Fruit fly (Drosophila melanogaster): ENCODE data around the gene CG42249.

CG42249 gene

dm6 chrX:11146598-11147176 lies 50.6 kb downstream of the CG42249 start (continued):
- TF ChIP-seq CG17186 (GFP tag; optimal IDR thresholded peaks at IDR 0.05) (no peak), CG13894 (tag; optimal IDR thresholded peaks at IDR 0.05) (no peak), Ptx1 (GFP tag; IDR thresholded peaks at IDR 0.05) (0 out of 2 replicates have a peak, but pooled peaks have one; percentile 11), ci (GFP tag; IDR thresholded peaks at IDR 0.05) (peak; percentile 68; the same call in 2 of the 3 replicates), CG14860 (GFP tag; IDR thresholded peaks at IDR 0.05; ENCODE audit: partially characterized antibody) (no peak), CG31224 (GFP tag; IDR thresholded peaks at IDR 0.05) (no peak), maf-S (GFP tag; optimal IDR thresholded peaks at IDR 0.05) (no peak), Hr51 (GFP tag; optimal IDR thresholded peaks at IDR 0.05) (no peak), CG32767 (GFP tag; IDR thresholded peaks at IDR 0.05) (no peak), nau (GFP tag; optimal IDR thresholded peaks at IDR 0.05) (no peak), dmrt11E (tag; optimal IDR thresholded peaks at IDR 0.05) (peak; percentile 34), sima (GFP tag; optimal IDR thresholded peaks at IDR 0.05) (no peak), ranshi (GFP tag; IDR thresholded peaks at IDR 0.05) (no peak), Side (GFP tag; optimal IDR thresholded peaks at IDR 0.05) (peak; percentile 17), CG8765 (GFP tag; IDR thresholded peaks at IDR 0.05) (peak; percentile 51), CG7372 (GFP tag; IDR thresholded peaks at IDR 0.05) (no peak), nom (GFP tag; optimal IDR thresholded peaks at IDR 0.05) (peak; percentile 30), CG18476 (GFP tag; optimal IDR thresholded peaks at IDR 0.05) (no peak), Sox102F (GFP tag; optimal IDR thresholded peaks at IDR 0.05) (no peak), grau (tag; optimal IDR thresholded peaks at IDR 0.05) (no peak), CG12659 (GFP tag; optimal IDR thresholded peaks at IDR 0.05) (peak; percentile 1), CG1602 (GFP tag; optimal IDR thresholded peaks at IDR 0.05) (no peak), sr (GFP tag; IDR thresholded peaks at IDR 0.05) (no peak), CG11093 (GFP tag; IDR thresholded peaks at IDR 0.05) (no peak), CG12299 (tag; optimal IDR thresholded peaks at IDR 0.05) (no peak), Bgb (GFP tag; IDR thresholded peaks at IDR 0.05; ENCODE audit: partially characterized antibody) (no peak), CG10462 (GFP tag; optimal IDR thresholded peaks at IDR 0.05) (no peak), Taf1 (GFP tag; IDR thresholded peaks at IDR 0.05) (no peak), CG17829 (tag; optimal IDR thresholded peaks at IDR 0.05) (peak; percentile 29), Mes4 (GFP tag; optimal IDR thresholded peaks at IDR 0.05) (no peak), CG15011 (GFP tag; optimal IDR thresholded peaks at IDR 0.05) (no peak), CG4730 (GFP tag; IDR thresholded peaks at IDR 0.05) (0 out of 2 replicates have a peak, but pooled peaks have one; percentile 5), CG7556 (GFP tag; optimal IDR thresholded peaks at IDR 0.05) (no peak), bcd (GFP tag; optimal IDR thresholded peaks at IDR 0.05) (no peak), CG8478 (optimal IDR thresholded peaks at IDR 0.05) (no peak), CG16815 (GFP tag; optimal IDR thresholded peaks at IDR 0.05) (no peak), usp (GFP tag; optimal IDR thresholded peaks at IDR 0.05) (no peak), wdn (GFP tag; IDR thresholded peaks at IDR 0.05) (no peak), CG3281 (GFP tag; optimal IDR thresholded peaks at IDR 0.05) (no peak), CkIIα-i1 (GFP tag; IDR thresholded peaks at IDR 0.05) (no peak), Hey (tag; optimal IDR thresholded peaks at IDR 0.05) (no peak), CG17361 (GFP tag; IDR thresholded peaks at IDR 0.05) (0 out of 3 replicates have a peak, but pooled peaks have one; percentile 10), Myb (GFP tag; optimal IDR thresholded peaks at IDR 0.05) (no peak), Rfx (GFP tag; IDR thresholded peaks at IDR 0.05) (0 out of 2 replicates have a peak, but pooled peaks have one; percentile 26), Gsc (GFP tag; IDR thresholded peaks at IDR 0.05) (no peak), Nf-YB (GFP tag; optimal IDR thresholded peaks at IDR 0.05) (no peak), peb (GFP tag; IDR thresholded peaks at IDR 0.05) (no peak), CG2712 (tag; optimal IDR thresholded peaks at IDR 0.05) (peak; percentile 37), CG16863 (GFP tag; optimal IDR thresholded peaks at IDR 0.05) (no peak), D (optimal IDR thresholded peaks at IDR 0.05) (no peak), D (GFP tag; optimal IDR thresholded peaks at IDR 0.05) (no peak), Elba2 (GFP tag; optimal IDR thresholded peaks at IDR 0.05) (no peak)

All from whole organism, embryonic.